Worm (Caenorhabditis elegans) whole organism, mixed stage, embryonic: ENCODE results near the gene F44E5.2.

Source experiments
- M03D4.4 ChIP-seq: sonication (generic microtip); optimal IDR thresholded peaks from 2 replicates; lab custom pipeline; 2017; ENCODE audit warnings: mild to moderate bottlenecking, missing genetic modification characterization, missing compliant biosample characterization
- bed-3 ChIP-seq: fragments of 200-800 bp; sonication (Bioruptor generic); optimal IDR thresholded peaks from 3 replicates; lab custom pipeline; 2018; ENCODE audit warnings: mild to moderate bottlenecking, missing genetic modification characterization, moderate library complexity, missing compliant biosample characterization
- blmp-1 ChIP-seq: fragments of 150-350 bp; optimal IDR thresholded peaks from 2 replicates; lab custom pipeline; 2014; ENCODE audit warnings: missing biosample characterization, missing genetic modification characterization
- ceh-39 ChIP-seq: fragments of 150-350 bp; optimal IDR thresholded peaks from 2 replicates; lab custom pipeline; 2014; ENCODE audit warnings: missing biosample characterization, missing genetic modification characterization
- ceh-43 ChIP-seq: fragments of 200-800 bp; sonication (Bioruptor generic); optimal IDR thresholded peaks from 2 replicates; lab custom pipeline; 2018; ENCODE audit warnings: mild to moderate bottlenecking, missing genetic modification characterization, moderate library complexity, missing compliant biosample characterization
- ces-1 ChIP-seq: fragments of 150-350 bp; optimal IDR thresholded peaks from 2 replicates; lab custom pipeline; 2014; ENCODE audit warnings: missing biosample characterization, missing genetic modification reagents, missing genetic modification characterization
- cnd-1 ChIP-seq: fragments of 200-800 bp; sonication (Bioruptor generic); optimal IDR thresholded peaks from 2 replicates; lab custom pipeline; 2018; ENCODE audit warnings: mild to moderate bottlenecking, missing genetic modification characterization, missing compliant biosample characterization
- drap-1 ChIP-seq: fragments of 200-800 bp; sonication (Bioruptor generic); optimal IDR thresholded peaks from 3 replicates; lab custom pipeline; 2018; ENCODE audit warnings: mild to moderate bottlenecking, missing genetic modification characterization, missing compliant biosample characterization
- elt-1 ChIP-seq: sonication (generic microtip); optimal IDR thresholded peaks from 2 replicates; lab custom pipeline; 2017; ENCODE audit warnings: missing genetic modification characterization, mild to moderate bottlenecking, missing compliant biosample characterization, antibody characterized with exemption, moderate library complexity, borderline replicate concordance; ENCODE audit not compliant: insufficient read depth
- elt-3 ChIP-seq: fragments of 150-350 bp; optimal IDR thresholded peaks from 2 replicates; lab custom pipeline; 2014; ENCODE audit warnings: missing biosample characterization, missing genetic modification characterization
- flh-1 ChIP-seq: fragments of 200-800 bp; sonication (Bioruptor generic); optimal IDR thresholded peaks from 2 replicates; lab custom pipeline; 2018; ENCODE audit warnings: mild to moderate bottlenecking, missing genetic modification characterization, moderate library complexity, missing compliant biosample characterization
- ham-2 ChIP-seq: fragments of 200-800 bp; sonication (Bioruptor generic); optimal IDR thresholded peaks from 2 replicates; lab custom pipeline; 2018; ENCODE audit warnings: mild to moderate bottlenecking, missing genetic modification characterization, missing compliant biosample characterization
- hlh-1 ChIP-seq: fragments of 150-350 bp; optimal IDR thresholded peaks from 2 replicates; lab custom pipeline; 2014; ENCODE audit warnings: missing biosample characterization, missing genetic modification reagents, missing genetic modification characterization
- lin-13 ChIP-seq: fragments of 150-350 bp; optimal IDR thresholded peaks from 2 replicates; lab custom pipeline; 2014; ENCODE audit warnings: missing biosample characterization, missing genetic modification characterization
- lin-32 ChIP-seq: fragments of 200-800 bp; sonication (Bioruptor generic); optimal IDR thresholded peaks from 2 replicates; lab custom pipeline; 2018; ENCODE audit warnings: mild to moderate bottlenecking, missing genetic modification characterization, missing compliant biosample characterization
- lsy-2 ChIP-seq: fragments of 150-350 bp; optimal IDR thresholded peaks from 2 replicates; lab custom pipeline; 2014; ENCODE audit warnings: missing biosample characterization, missing genetic modification characterization
- mep-1 ChIP-seq: fragments of 150-350 bp; optimal IDR thresholded peaks from 2 replicates; lab custom pipeline; 2017; ENCODE audit warnings: missing biosample characterization, missing genetic modification reagents, missing genetic modification characterization, inconsistent platforms
- mls-2 ChIP-seq: sonication (generic microtip); optimal IDR thresholded peaks from 2 replicates; lab custom pipeline; 2016; ENCODE audit warnings: mild to moderate bottlenecking, missing genetic modification characterization, moderate library complexity, missing compliant biosample characterization
- nhr-12 ChIP-seq: fragments of 150-350 bp; optimal IDR thresholded peaks from 2 replicates; lab custom pipeline; 2014; ENCODE audit warnings: missing biosample characterization, missing genetic modification characterization
- nhr-2 ChIP-seq: fragments of 150-350 bp; optimal IDR thresholded peaks from 2 replicates; lab custom pipeline; 2014; ENCODE audit warnings: missing biosample characterization, missing genetic modification characterization
- nhr-237 ChIP-seq: fragments of 150-350 bp; optimal IDR thresholded peaks from 2 replicates; lab custom pipeline; 2014; ENCODE audit warnings: missing biosample characterization, missing genetic modification characterization
- nhr-28 ChIP-seq: fragments of 150-350 bp; optimal IDR thresholded peaks from 2 replicates; lab custom pipeline; 2014; ENCODE audit warnings: missing biosample characterization, missing genetic modification characterization
- nhr-76 ChIP-seq: sonication (generic microtip); optimal IDR thresholded peaks from 2 replicates; lab custom pipeline; 2017; ENCODE audit warnings: missing biosample characterization, missing genetic modification characterization
- pha-4 ChIP-seq: fragments of 150-350 bp; optimal IDR thresholded peaks from 2 replicates; lab custom pipeline; 2018; ENCODE audit warnings: missing biosample characterization, missing genetic modification reagents, missing genetic modification characterization
- sem-2 ChIP-seq: fragments of 200-800 bp; sonication (Bioruptor generic); optimal IDR thresholded peaks from 2 replicates; lab custom pipeline; 2018; ENCODE audit warnings: mild to moderate bottlenecking, missing genetic modification characterization, missing compliant biosample characterization
- snpc-4 ChIP-seq: fragments of 150-350 bp; optimal IDR thresholded peaks from 2 replicates; lab custom pipeline; 2014; ENCODE audit warnings: missing biosample characterization, missing genetic modification characterization
- sptf-1 ChIP-seq: sonication (generic microtip); optimal IDR thresholded peaks from 2 replicates; lab custom pipeline; 2017; ENCODE audit warnings: mild to moderate bottlenecking, missing genetic modification characterization, moderate library complexity, missing compliant biosample characterization
- tbx-8 ChIP-seq: fragments of 200-800 bp; sonication (Bioruptor generic); optimal IDR thresholded peaks from 2 replicates; lab custom pipeline; 2018; ENCODE audit warnings: mild to moderate bottlenecking, missing genetic modification characterization, moderate library complexity, missing compliant biosample characterization
- unc-120 ChIP-seq: sonication (generic microtip); optimal IDR thresholded peaks from 2 replicates; lab custom pipeline; 2017; ENCODE audit warnings: missing genetic modification characterization, missing compliant biosample characterization; ENCODE audit not compliant: poor library complexity, severe bottlenecking
- unc-62 ChIP-seq: fragments of 150-350 bp; optimal IDR thresholded peaks from 2 replicates; lab custom pipeline; 2014; ENCODE audit warnings: missing biosample characterization, missing genetic modification reagents, missing genetic modification characterization
- zip-8 ChIP-seq: fragments of 150-350 bp; optimal IDR thresholded peaks from 2 replicates; lab custom pipeline; 2014; ENCODE audit warnings: missing biosample characterization, missing genetic modification characterization

The F44E5.2 gene

ce11 chrII:11808979-11809378 is 42.4 kb downstream of the F44E5.2 start, which contains the start of gene F43G6.10:
TSS of gene F43G6.10 (plus strand) at chrII:11809349.
- TF ChIP-seq elt-3 (no peak), unc-62 (GFP tag; lab: Kevin White, UChicago) (no peak), sem-2 (GFP tag; lab: Kevin White, UChicago) (no peak), hlh-1 (no peak), nhr-12 (no peak), flh-1 (no peak), tbx-8 (no peak), M03D4.4 (tag; lab: Kevin White, UChicago) (no peak), bed-3 (GFP tag; lab: Kevin White, UChicago) (no peak), elt-1 (tag; lab: Kevin White, UChicago) (no peak), nhr-237 (tag; lab: Kevin White, UChicago) (no peak), snpc-4 (no peak), unc-120 (tag; lab: Kevin White, UChicago) (no peak), mls-2 (tag; lab: Kevin White, UChicago) (no peak), mep-1 (tag; lab: Kevin White, UChicago) (no peak), drap-1 (GFP tag; lab: Kevin White, UChicago) (no peak), nhr-76 (tag; lab: Kevin White, UChicago) (no peak), ces-1 (GFP tag; lab: Kevin White, UChicago) (no peak)

ce11 chrII:11810436-11810835 is 43.9 kb downstream of the F44E5.2 start, which contains the start of gene F43G6.7:
TSS of gene F43G6.7 (plus strand) at chrII:11810790.
- TF ChIP-seq M03D4.4 (tag; lab: Kevin White, UChicago), result no peak
- no peak for TF ChIP-seq drap-1 (GFP tag; lab: Kevin White, UChicago)
- TF ChIP-seq lsy-2 (tag; lab: Kevin White, UChicago), result no peak
- TF ChIP-seq ceh-43 (GFP tag; lab: Kevin White, UChicago), result no peak
- no peak for TF ChIP-seq nhr-28
- no peak for TF ChIP-seq lin-13 (tag; lab: Kevin White, UChicago)
- no peak for TF ChIP-seq ces-1 (GFP tag; lab: Kevin White, UChicago)
- TF ChIP-seq mep-1 (tag; lab: Kevin White, UChicago), result no peak
- TF ChIP-seq cnd-1, result no peak
- TF ChIP-seq unc-120 (tag; lab: Kevin White, UChicago), result no peak
- TF ChIP-seq nhr-12, result no peak
- no peak for TF ChIP-seq sptf-1 (tag; lab: Kevin White, UChicago)
- TF ChIP-seq pha-4, result no peak
- TF ChIP-seq, all 35 proteins: peak for 0

DNA sequence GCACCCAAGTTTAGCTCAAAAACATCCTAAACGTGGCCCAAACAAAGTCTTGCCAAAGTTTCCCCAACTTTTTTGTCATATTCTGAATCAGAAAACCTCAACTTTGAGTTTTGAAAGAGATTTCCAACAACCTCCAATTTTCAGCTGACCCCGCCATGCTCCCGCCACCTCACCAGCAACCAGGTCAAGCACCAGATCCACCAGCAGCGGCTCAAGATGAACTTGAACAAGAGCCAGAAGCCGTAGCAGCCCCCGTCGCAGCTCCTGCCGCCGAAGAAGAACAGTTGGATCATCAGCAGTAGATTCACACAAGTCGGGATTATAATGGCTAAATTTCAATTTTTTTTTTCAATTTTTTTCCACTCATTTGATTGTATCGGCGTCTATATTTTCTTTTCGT is 44.7 kb downstream of the F44E5.2 start:
- TF ChIP-seq mls-2 (tag; lab: Kevin White, UChicago), result no peak
- no peak for TF ChIP-seq tbx-8
- TF ChIP-seq ces-1 (GFP tag; lab: Kevin White, UChicago), result no peak
- TF ChIP-seq sptf-1 (tag; lab: Kevin White, UChicago), result no peak
- no peak for TF ChIP-seq nhr-237 (tag; lab: Kevin White, UChicago)
- no peak for TF ChIP-seq nhr-28
- TF ChIP-seq bed-3 (GFP tag; lab: Kevin White, UChicago), result no peak

ce11 chrII:11813895-11814369 is 47.4 kb downstream of the F44E5.2 start, which contains the start of gene F43G6.8:
TSS of gene F43G6.8 (minus strand) at chrII:11814092.
- TF ChIP-seq unc-120 (tag; lab: Kevin White, UChicago) (peak; percentile 26), nhr-2 (no peak), ham-2 (GFP tag; lab: Kevin White, UChicago) (peak; percentile 40)

- TF ChIP-seq snpc-4, result no peak
- TF ChIP-seq elt-3, result no peak
- TF ChIP-seq mls-2 (tag; lab: Kevin White, UChicago), result no peak
- no peak for TF ChIP-seq cnd-1
- TF ChIP-seq lin-13 (tag; lab: Kevin White, UChicago), result no peak
- no peak for TF ChIP-seq hlh-1
- no peak for TF ChIP-seq lin-32
- TF ChIP-seq blmp-1 (tag; lab: Kevin White, UChicago), result no peak
- TF ChIP-seq mep-1 (tag; lab: Kevin White, UChicago), result no peak
- TF ChIP-seq, all 35 proteins: peak for 0
These were observed 49.4 kb downstream of the F44E5.2 start for ce11 chrII:11816014-11816413.

- TF ChIP-seq nhr-76 (tag; lab: Kevin White, UChicago), result no peak
- TF ChIP-seq lin-32, result no peak
- TF ChIP-seq hlh-1, result no peak
- no peak for TF ChIP-seq ceh-39 (tag; lab: Kevin White, UChicago)
- TF ChIP-seq ham-2 (GFP tag; lab: Kevin White, UChicago), result no peak
- no peak for TF ChIP-seq blmp-1 (tag; lab: Kevin White, UChicago)
- TF ChIP-seq nhr-28, result no peak
- TF ChIP-seq zip-8 (tag; lab: Kevin White, UChicago), result no peak
- no peak for TF ChIP-seq ceh-43 (GFP tag; lab: Kevin White, UChicago)
- no peak for TF ChIP-seq lin-13 (tag; lab: Kevin White, UChicago)
- TF ChIP-seq tbx-8, result no peak
- no peak for TF ChIP-seq nhr-12
- TF ChIP-seq mep-1 (tag; lab: Kevin White, UChicago), result no peak
- no peak for TF ChIP-seq elt-1 (tag; lab: Kevin White, UChicago)
- no peak for TF ChIP-seq unc-120 (tag; lab: Kevin White, UChicago)
- TF ChIP-seq, all 35 proteins: peak for 0
These were observed 49.9 kb downstream of the F44E5.2 start, which contains the start of gene pap-3 for ce11 chrII:11816475-11816874. TSS of gene pap-3 (minus strand) at chrII:11816575.
